Worm (Caenorhabditis elegans) whole organism, young adult: ENCODE data around the gene bca-1.

ENCODE experiments used
- Y79H2A.3 ChIP-seq: fragments of 200-800 bp; sonication (Bioruptor generic); conservative IDR thresholded peaks from 2 replicates; pipeline ENCODE4 v1.3.6; 2022; ENCODE audit warnings: missing genetic modification reagents, missing genetic modification characterization, missing compliant biosample characterization
- ccch-3 ChIP-seq: fragments of 200-800 bp; sonication (Bioruptor generic); optimal IDR thresholded peaks from 2 replicates; lab custom pipeline; 2018; ENCODE audit warnings: mild to moderate bottlenecking, missing genetic modification characterization, missing compliant biosample characterization
- cebp-1 ChIP-seq, 2 experiments: fragments of 200-800 bp in 1 of 2; sonication (Bioruptor generic) in 1 of 2; sonication (generic microtip) in 1 of 2; IDR thresholded peaks in 1 of 2; optimal IDR thresholded peaks in 1 of 2; 2 replicates each; pipeline versions ENCODE4 v1.3.6 to Lab custom; 2017 to 2022; ENCODE audit warnings: missing compliant biosample characterization in 2 of 2, missing genetic modification characterization in 2 of 2, mild to moderate bottlenecking in 1 of 2, missing genetic modification reagents in 1 of 2, moderate library complexity in 1 of 2
- egrh-3 ChIP-seq: fragments of 200-800 bp; sonication (Bioruptor generic); IDR thresholded peaks from 2 replicates; pipeline ENCODE4 v1.3.6; 2022; ENCODE audit warnings: missing genetic modification reagents, missing genetic modification characterization, missing compliant biosample characterization
- lin-35 ChIP-seq, 3 experiments: fragments of 150-350 bp in 2 of 3; sonication (generic microtip) in 1 of 3; optimal IDR thresholded peaks; 2 replicates each; lab custom pipeline; 2014 to 2018; ENCODE audit warnings: missing biosample characterization in 3 of 3, missing genetic modification characterization in 3 of 3, missing genetic modification reagents in 3 of 3
- sptf-2 ChIP-seq: fragments of 200-800 bp; sonication (Bioruptor generic); optimal IDR thresholded peaks from 2 replicates; lab custom pipeline; 2018; ENCODE audit warnings: mild to moderate bottlenecking, missing genetic modification characterization, missing compliant biosample characterization
- unc-62 ChIP-seq: fragments of 150-350 bp; optimal IDR thresholded peaks from 2 replicates; lab custom pipeline; 2014; ENCODE audit warnings: missing biosample characterization, missing genetic modification reagents, missing genetic modification characterization
- ztf-26 ChIP-seq: sonication (generic microtip); optimal IDR thresholded peaks from 2 replicates; lab custom pipeline; 2017; ENCODE audit warnings: missing genetic modification characterization, missing compliant biosample characterization

DNA sequence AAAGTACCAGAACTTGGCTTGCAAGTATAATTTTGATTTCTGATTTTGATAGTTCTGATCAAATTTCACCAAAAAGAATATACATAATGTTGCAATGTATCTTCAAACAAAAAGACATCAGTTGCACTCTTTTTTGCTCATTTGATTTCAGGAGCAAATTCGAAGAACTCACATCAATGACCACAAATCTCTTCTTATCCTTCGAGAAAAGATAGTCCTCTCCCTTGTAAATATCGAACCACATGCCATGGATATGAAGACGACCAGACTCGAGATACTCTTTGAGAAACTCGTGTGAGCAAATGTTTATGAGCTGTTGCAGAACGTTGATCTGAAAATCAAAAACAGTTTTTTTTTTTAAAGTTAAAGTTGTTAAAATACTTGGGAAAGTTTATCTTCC is 1.7 kb downstream of the bca-1 start:
- no peak for TF ChIP-seq ccch-3 (GFP tag; lab: Kevin White, UChicago)
- TF ChIP-seq sptf-2 (GFP tag; lab: Kevin White, UChicago), result no peak
- no peak for TF ChIP-seq cebp-1 (GFP tag; IDR thresholded peaks at IDR 0.05; lab: Robert Waterston, UW)
- TF ChIP-seq cebp-1 (tag; optimal IDR thresholded peaks at IDR 0.05; lab: Kevin White, UChicago), result no peak
- TF ChIP-seq lin-35 (GFP tag; optimal IDR thresholded peaks at IDR 0.05; lab: Kevin White, UChicago), result no peak
- TF ChIP-seq unc-62 (GFP tag; lab: Kevin White, UChicago), result no peak
- TF ChIP-seq egrh-3 (GFP tag; lab: Robert Waterston, UW), result no peak
- no peak for TF ChIP-seq Y79H2A.3 (GFP tag; lab: Robert Waterston, UW)
- no peak for TF ChIP-seq ztf-26 (tag; lab: Kevin White, UChicago)
